Worm (Caenorhabditis elegans) whole organism, young adult: ENCODE results near the gene R01H2.7.

Source experiments
- B0261.1 ChIP-seq: sonication (generic microtip); optimal IDR thresholded peaks from 2 replicates; lab custom pipeline; 2016; ENCODE audit warnings: mild to moderate bottlenecking, missing genetic modification characterization, moderate library complexity, missing compliant biosample characterization
- B0336.3 ChIP-seq: fragments of 200-800 bp; sonication (Bioruptor generic); IDR thresholded peaks from 2 replicates; pipeline ENCODE4 v1.3.6; 2022; ENCODE audit warnings: missing genetic modification characterization, missing compliant biosample characterization
- C06A6.2 ChIP-seq: fragments of 200-800 bp; sonication (Bioruptor generic); conservative IDR thresholded peaks from 2 replicates; pipeline ENCODE4 v1.3.6; 2022; ENCODE audit warnings: missing genetic modification characterization, missing compliant biosample characterization
- D2030.7 ChIP-seq: fragments of 200-800 bp; sonication (Bioruptor generic); IDR thresholded peaks from 2 replicates; pipeline ENCODE4 v1.3.6; 2022; ENCODE audit warnings: missing genetic modification reagents, missing genetic modification characterization, missing compliant biosample characterization
- F10E7.11 ChIP-seq: sonication (generic microtip); optimal IDR thresholded peaks from 2 replicates; lab custom pipeline; 2017; ENCODE audit warnings: mild to moderate bottlenecking, missing genetic modification characterization, moderate library complexity, missing compliant biosample characterization
- F22D6.2 ChIP-seq: sonication (generic microtip); optimal IDR thresholded peaks from 2 replicates; lab custom pipeline; 2016; ENCODE audit warnings: mild to moderate bottlenecking, missing genetic modification characterization, missing compliant biosample characterization
- F33H1.4 ChIP-seq: fragments of 200-800 bp; sonication (Bioruptor generic); IDR thresholded peaks from 2 replicates; pipeline ENCODE4 v1.3.6; 2022; ENCODE audit warnings: missing genetic modification reagents, missing genetic modification characterization, missing compliant biosample characterization
- F39B2.1 ChIP-seq: fragments of 200-800 bp; sonication (Bioruptor generic); IDR thresholded peaks from 2 replicates; pipeline ENCODE4 v1.3.6; 2022; ENCODE audit warnings: missing genetic modification reagents, missing genetic modification characterization, missing compliant biosample characterization
- T26A5.8 ChIP-seq: sonication (generic microtip); optimal IDR thresholded peaks from 2 replicates; lab custom pipeline; 2016; ENCODE audit warnings: missing genetic modification characterization, missing compliant biosample characterization
- akir-1 ChIP-seq: fragments of 200-800 bp; sonication (Bioruptor generic); optimal IDR thresholded peaks from 2 replicates; lab custom pipeline; 2018; ENCODE audit warnings: mild to moderate bottlenecking, missing genetic modification characterization, moderate library complexity, missing compliant biosample characterization
- aptf-2 ChIP-seq: fragments of 200-800 bp; sonication (Bioruptor generic); conservative IDR thresholded peaks from 2 replicates; pipeline ENCODE4 v1.3.6; 2022; ENCODE audit warnings: missing genetic modification reagents, missing genetic modification characterization, missing compliant biosample characterization
- atf-7 ChIP-seq: sonication (generic microtip); optimal IDR thresholded peaks from 2 replicates; lab custom pipeline; 2017; ENCODE audit warnings: mild to moderate bottlenecking, missing genetic modification characterization, missing compliant biosample characterization
- athp-1 ChIP-seq: sonication (generic microtip); optimal IDR thresholded peaks from 2 replicates; lab custom pipeline; 2017; ENCODE audit warnings: mild to moderate bottlenecking, missing genetic modification characterization, missing compliant biosample characterization
- ceh-79 ChIP-seq: sonication (generic microtip); optimal IDR thresholded peaks from 2 replicates; lab custom pipeline; 2017; ENCODE audit warnings: mild to moderate bottlenecking, missing genetic modification characterization, missing compliant biosample characterization
- ceh-91 ChIP-seq: fragments of 200-800 bp; sonication (Bioruptor generic); IDR thresholded peaks from 2 replicates; pipeline ENCODE4 v1.3.6; 2022; ENCODE audit warnings: missing genetic modification reagents, missing genetic modification characterization, missing compliant biosample characterization
- dpl-1 ChIP-seq: fragments of 150-350 bp; optimal IDR thresholded peaks from 2 replicates; lab custom pipeline; 2014; ENCODE audit warnings: missing biosample characterization, missing genetic modification reagents, missing genetic modification characterization
- efl-1 ChIP-seq: fragments of 150-350 bp; optimal IDR thresholded peaks from 2 replicates; lab custom pipeline; 2014; ENCODE audit warnings: missing biosample characterization, missing genetic modification reagents, missing genetic modification characterization
- egl-18 ChIP-seq: fragments of 200-800 bp; sonication (Bioruptor generic); IDR thresholded peaks from 2 replicates; pipeline ENCODE4 v1.3.6; 2022; ENCODE audit warnings: missing genetic modification reagents, missing genetic modification characterization, missing compliant biosample characterization
- egl-44 ChIP-seq: fragments of 200-800 bp; sonication (Bioruptor generic); IDR thresholded peaks from 2 replicates; pipeline ENCODE4 v1.3.6; 2022; ENCODE audit warnings: missing genetic modification reagents, missing genetic modification characterization, missing compliant biosample characterization
- ekl-4 ChIP-seq: fragments of 200-800 bp; sonication (Bioruptor generic); IDR thresholded peaks from 2 replicates; pipeline ENCODE4 v1.3.6; 2022; ENCODE audit warnings: missing genetic modification reagents, missing genetic modification characterization, missing compliant biosample characterization
- ets-4 ChIP-seq: fragments of 200-800 bp; sonication (Bioruptor generic); optimal IDR thresholded peaks from 2 replicates; lab custom pipeline; 2018; ENCODE audit warnings: mild to moderate bottlenecking, missing genetic modification characterization, missing compliant biosample characterization
- hlh-12 ChIP-seq: sonication (generic microtip); optimal IDR thresholded peaks from 2 replicates; lab custom pipeline; 2016; ENCODE audit warnings: missing genetic modification characterization, missing compliant biosample characterization
- hmg-1.2 ChIP-seq: fragments of 200-800 bp; sonication (Bioruptor generic); IDR thresholded peaks from 2 replicates; pipeline ENCODE4 v1.3.6; 2022; ENCODE audit warnings: missing genetic modification reagents, missing genetic modification characterization, missing compliant biosample characterization
- let-526 ChIP-seq: fragments of 200-800 bp; sonication (Bioruptor generic); IDR thresholded peaks from 2 replicates; pipeline ENCODE4 v1.3.6; 2022; ENCODE audit warnings: missing genetic modification reagents, missing genetic modification characterization, missing compliant biosample characterization
- lin-54 ChIP-seq: fragments of 200-800 bp; sonication (Bioruptor generic); optimal IDR thresholded peaks from 2 replicates; lab custom pipeline; 2018; ENCODE audit warnings: mild to moderate bottlenecking, missing genetic modification characterization, missing compliant biosample characterization
- lir-1 ChIP-seq: fragments of 200-800 bp; sonication (Bioruptor generic); conservative IDR thresholded peaks from 2 replicates; pipeline ENCODE4 v1.3.6; 2022; ENCODE audit warnings: missing genetic modification reagents, missing genetic modification characterization, missing compliant biosample characterization
- lsl-1 ChIP-seq: fragments of 200-800 bp; sonication (Bioruptor generic); optimal IDR thresholded peaks from 2 replicates; lab custom pipeline; 2018; ENCODE audit warnings: mild to moderate bottlenecking, missing genetic modification characterization, moderate library complexity, missing compliant biosample characterization
- madf-10 ChIP-seq: sonication (generic microtip); optimal IDR thresholded peaks from 2 replicates; lab custom pipeline; 2016; ENCODE audit warnings: mild to moderate bottlenecking, missing genetic modification characterization, missing compliant biosample characterization
- madf-6 ChIP-seq: fragments of 200-800 bp; sonication (Bioruptor generic); IDR thresholded peaks from 2 replicates; pipeline ENCODE4 v1.3.6; 2022; ENCODE audit warnings: missing genetic modification reagents, missing genetic modification characterization, missing compliant biosample characterization
- mcd-1 ChIP-seq: fragments of 200-800 bp; sonication (Bioruptor generic); IDR thresholded peaks from 2 replicates; pipeline ENCODE4 v1.3.6; 2022; ENCODE audit warnings: missing genetic modification reagents, missing genetic modification characterization, missing compliant biosample characterization
- nfya-1 ChIP-seq: sonication (generic microtip); optimal IDR thresholded peaks from 2 replicates; lab custom pipeline; 2017; ENCODE audit warnings: antibody characterized with exemption, missing compliant biosample characterization, missing genetic modification characterization, borderline replicate concordance; ENCODE audit not compliant: insufficient read depth
- nfya-2 ChIP-seq: fragments of 200-800 bp; sonication (Bioruptor generic); IDR thresholded peaks from 2 replicates; pipeline ENCODE4 v1.3.6; 2022; ENCODE audit warnings: missing genetic modification reagents, missing genetic modification characterization, missing compliant biosample characterization
- nhr-80 ChIP-seq: sonication (generic microtip); optimal IDR thresholded peaks from 2 replicates; lab custom pipeline; 2016; ENCODE audit warnings: missing genetic modification characterization, missing compliant biosample characterization
- rcor-1 ChIP-seq: fragments of 200-800 bp; sonication (Bioruptor generic); IDR thresholded peaks from 2 replicates; pipeline ENCODE4 v1.3.6; 2022; ENCODE audit warnings: missing genetic modification reagents, missing genetic modification characterization, missing compliant biosample characterization
- sdz-38 ChIP-seq: sonication (generic microtip); optimal IDR thresholded peaks from 2 replicates; lab custom pipeline; 2016; ENCODE audit warnings: missing genotype, missing genetic modification characterization, missing compliant biosample characterization
- sea-2 ChIP-seq: fragments of 200-800 bp; sonication (Bioruptor generic); IDR thresholded peaks from 2 replicates; pipeline ENCODE4 v1.3.6; 2022; ENCODE audit warnings: missing genetic modification characterization, missing compliant biosample characterization
- snpc-1.1 ChIP-seq: sonication (generic microtip); optimal IDR thresholded peaks from 2 replicates; lab custom pipeline; 2017; ENCODE audit warnings: missing genetic modification characterization, mild to moderate bottlenecking, missing compliant biosample characterization, antibody characterized with exemption, moderate library complexity, missing genotype, missing genetic modification reagents; ENCODE audit not compliant: insufficient read depth
- snpc-1.3 ChIP-seq: sonication (generic microtip); optimal IDR thresholded peaks from 2 replicates; lab custom pipeline; 2017; ENCODE audit warnings: missing genetic modification characterization, mild to moderate bottlenecking, missing compliant biosample characterization, antibody characterized with exemption, moderate library complexity, missing genotype, missing genetic modification reagents; ENCODE audit not compliant: insufficient read depth
- tbp1 ChIP-seq: fragments of 200-800 bp; sonication (Bioruptor generic); optimal IDR thresholded peaks from 2 replicates; lab custom pipeline; 2018; ENCODE audit warnings: mild to moderate bottlenecking, missing genetic modification characterization, missing compliant biosample characterization
- xnd-1 ChIP-seq: sonication (generic microtip); optimal IDR thresholded peaks from 2 replicates; lab custom pipeline; 2016; ENCODE audit warnings: missing genotype, missing genetic modification reagents, missing genetic modification characterization, missing compliant biosample characterization
- ztf-26 ChIP-seq: sonication (generic microtip); optimal IDR thresholded peaks from 2 replicates; lab custom pipeline; 2017; ENCODE audit warnings: missing genetic modification characterization, missing compliant biosample characterization

Gene R01H2.7

DNA sequence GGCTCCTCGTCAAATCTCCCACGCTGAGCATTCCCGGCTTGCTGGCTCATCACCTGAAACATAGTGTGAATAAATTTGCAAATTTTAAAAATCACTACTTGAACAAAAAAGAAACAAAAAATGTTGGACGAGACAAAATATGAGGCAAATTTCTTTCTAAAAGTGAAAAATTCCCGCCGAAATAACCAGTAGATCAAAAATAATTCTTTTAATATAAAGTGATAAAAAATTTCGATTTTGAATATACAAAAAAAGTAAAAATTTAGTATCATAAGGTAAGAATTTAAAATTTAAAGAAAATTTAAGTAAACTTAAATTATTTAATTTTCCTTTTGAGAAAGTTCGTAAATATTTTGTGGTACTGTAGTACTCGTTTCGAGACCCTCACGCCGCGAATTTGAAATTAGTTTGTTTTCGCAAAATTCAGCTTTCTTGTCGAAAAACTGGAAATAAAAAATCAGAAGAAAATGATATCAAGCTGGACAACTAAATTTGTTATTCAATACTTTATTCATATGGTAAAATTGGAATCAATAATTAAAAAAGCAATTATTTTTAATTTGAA lies 15.1 kb upstream of the R01H2.7 start, which contains the start of gene egg-2:
Gene egg-2, minus strand, starts transcription at position 53 of the 565 bp plus-strand sequence.
- TF ChIP-seq sea-2 (GFP tag; lab: Robert Waterston, UW) (no peak), aptf-2 (GFP tag; lab: Robert Waterston, UW) (no peak), ceh-91 (GFP tag; lab: Robert Waterston, UW) (peak; percentile 46), akir-1 (GFP tag; lab: Kevin White, UChicago) (no peak), madf-6 (peak; percentile 77), lsl-1 (peak; percentile 81), B0261.1 (tag; lab: Kevin White, UChicago) (no peak), nhr-80 (tag; lab: Kevin White, UChicago) (no peak), athp-1 (no peak), F33H1.4 (peak; percentile 79), snpc-1.3 (tag; lab: Kevin White, UChicago) (no peak), B0336.3 (no peak), xnd-1 (tag; lab: Kevin White, UChicago) (peak; percentile 39), efl-1 (peak; percentile 69), nfya-1 (tag; lab: Kevin White, UChicago) (no peak), ztf-26 (no peak), snpc-1.1 (tag; lab: Kevin White, UChicago) (no peak), egl-18 (GFP tag; lab: Robert Waterston, UW) (no peak), egl-44 (GFP tag; lab: Robert Waterston, UW) (no peak), D2030.7 (GFP tag; lab: Robert Waterston, UW) (peak; percentile 17; the same call in 1 of the 2 replicates), F22D6.2 (tag; lab: Kevin White, UChicago) (no peak), F10E7.11 (no peak), mcd-1 (GFP tag; lab: Robert Waterston, UW) (no peak), sdz-38 (tag; lab: Kevin White, UChicago) (no peak), nfya-2 (GFP tag; lab: Robert Waterston, UW) (no peak), hmg-1.2 (GFP tag; lab: Robert Waterston, UW) (peak; percentile 16; the same call in 1 of the 2 replicates), ekl-4 (GFP tag; lab: Robert Waterston, UW) (no peak), lir-1 (GFP tag; lab: Robert Waterston, UW) (no peak), dpl-1 (GFP tag; lab: Kevin White, UChicago) (no peak), tbp1 (no peak), F39B2.1 (GFP tag; lab: Robert Waterston, UW) (no peak), ceh-79 (no peak), hlh-12 (no peak), lin-54 (GFP tag; lab: Kevin White, UChicago) (peak; percentile 55), ets-4 (no peak), C06A6.2 (GFP tag; lab: Robert Waterston, UW) (no peak)
- TF ChIP-seq, all 124 proteins: peak for 9

DNA sequence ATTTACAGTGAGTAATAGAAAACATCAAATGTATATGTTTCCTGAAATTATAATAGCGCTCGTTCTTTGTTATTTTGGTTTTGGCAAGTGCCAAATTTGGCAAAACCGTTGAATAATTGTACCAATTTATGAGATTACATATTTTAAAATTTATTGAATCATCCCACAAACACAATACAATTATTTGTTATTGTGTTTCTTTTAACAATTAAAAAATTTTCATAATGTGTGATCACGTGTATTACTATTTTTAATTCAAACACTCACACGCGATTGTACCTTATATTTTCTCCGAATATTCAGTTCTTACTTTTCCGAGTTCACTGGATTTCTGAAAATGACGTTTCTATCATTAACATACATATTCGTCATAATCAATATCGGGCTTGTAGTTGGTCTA lies 10.7 kb upstream of the R01H2.7 start, which contains the start of gene R01H2.2:
Gene R01H2.2, plus strand, starts transcription at position 301 of the 400 bp plus-strand sequence.
- TF ChIP-seq rcor-1 (GFP tag; lab: Robert Waterston, UW) (no peak), let-526 (GFP tag; lab: Robert Waterston, UW) (no peak), aptf-2 (GFP tag; lab: Robert Waterston, UW) (no peak), hmg-1.2 (GFP tag; lab: Robert Waterston, UW) (no peak), T26A5.8 (tag; lab: Kevin White, UChicago) (no peak), madf-10 (no peak), atf-7 (tag; lab: Kevin White, UChicago) (no peak), xnd-1 (tag; lab: Kevin White, UChicago) (no peak)
